Fruit fly (Drosophila melanogaster) whole organism, prepupa: Measurements from ENCODE around the gene CG32631.

Source experiments
- CG10631 ChIP-seq: fragments of 200-800 bp; sonication (Bioruptor generic); optimal IDR thresholded peaks from 2 replicates; lab custom pipeline; 2016; ENCODE audit warnings: missing biosample characterization, missing genetic modification characterization
- CG10669 ChIP-seq: fragments of 200-800 bp; sonication (Bioruptor generic); optimal IDR thresholded peaks from 3 replicates; lab custom pipeline; 2018; ENCODE audit warnings: missing biosample characterization, mild to moderate bottlenecking, missing genetic modification characterization, moderate library complexity
- CG11294 ChIP-seq: fragments of 200-800 bp; sonication (Bioruptor generic); IDR thresholded peaks from 2 replicates; pipeline ENCODE4 v1.3.6; 2022; ENCODE audit warnings: missing biosample characterization, missing genetic modification characterization
- CG11902 ChIP-seq: fragments of 200-800 bp; sonication (Bioruptor generic); optimal IDR thresholded peaks from 3 replicates; lab custom pipeline; 2016; ENCODE audit warnings: missing biosample characterization, missing genetic modification characterization
- CG1621 ChIP-seq: fragments of 200-800 bp; sonication (Bioruptor generic); optimal IDR thresholded peaks from 3 replicates; lab custom pipeline; 2018; ENCODE audit warnings: missing biosample characterization, mild to moderate bottlenecking, missing genetic modification characterization
- CG16779 ChIP-seq: fragments of 200-800 bp; sonication (Bioruptor generic); optimal IDR thresholded peaks from 3 replicates; lab custom pipeline; 2017; ENCODE audit warnings: missing biosample characterization, mild to moderate bottlenecking, missing genetic modification characterization
- CG3032 ChIP-seq: fragments of 200-800 bp; optimal IDR thresholded peaks from 2 replicates; lab custom pipeline; 2019; ENCODE audit warnings: missing biosample characterization, mild to moderate bottlenecking, missing genetic modification characterization, moderate library complexity
- CG31627 ChIP-seq: fragments of 200-800 bp; sonication (Bioruptor generic); optimal IDR thresholded peaks from 3 replicates; lab custom pipeline; 2016; ENCODE audit warnings: missing biosample characterization, missing genetic modification characterization
- CG34406 ChIP-seq: fragments of 200-800 bp; sonication (Bioruptor generic); optimal IDR thresholded peaks from 3 replicates; lab custom pipeline; 2016; ENCODE audit warnings: missing biosample characterization, missing genetic modification characterization
- CG3919 ChIP-seq: fragments of 200-800 bp; sonication (Bioruptor generic); optimal IDR thresholded peaks from 3 replicates; lab custom pipeline; 2016; ENCODE audit warnings: missing biosample characterization, missing genetic modification characterization
- CG4318 ChIP-seq: fragments of 200-800 bp; sonication (Bioruptor generic); optimal IDR thresholded peaks from 3 replicates; lab custom pipeline; 2017; ENCODE audit warnings: missing biosample characterization, mild to moderate bottlenecking, missing genetic modification characterization
- CG6163 ChIP-seq: fragments of 200-800 bp; sonication (Bioruptor generic); IDR thresholded peaks from 3 replicates; pipeline ENCODE4 v1.3.6; 2022; ENCODE audit warnings: missing biosample characterization, missing genetic modification characterization
- CG6276 ChIP-seq: fragments of 200-800 bp; sonication (Bioruptor generic); optimal IDR thresholded peaks from 2 replicates; lab custom pipeline; 2017; ENCODE audit warnings: missing biosample characterization, mild to moderate bottlenecking, missing genetic modification characterization
- CG6792 ChIP-seq: fragments of 200-800 bp; sonication (Bioruptor generic); optimal IDR thresholded peaks from 3 replicates; lab custom pipeline; 2016; ENCODE audit warnings: missing biosample characterization, missing genetic modification characterization
- CG6854 ChIP-seq: fragments of 200-800 bp; sonication (Bioruptor generic); optimal IDR thresholded peaks from 2 replicates; lab custom pipeline; 2017; ENCODE audit warnings: missing biosample characterization, mild to moderate bottlenecking, missing genetic modification characterization
- CG8119 ChIP-seq: fragments of 200-800 bp; sonication (Bioruptor generic); IDR thresholded peaks from 3 replicates; pipeline ENCODE4 v1.3.6; 2022; ENCODE audit warnings: missing biosample characterization, missing genetic modification characterization
- CG8632 ChIP-seq: fragments of 200-800 bp; sonication (Bioruptor generic); optimal IDR thresholded peaks from 3 replicates; lab custom pipeline; 2016; ENCODE audit warnings: missing biosample characterization, missing genetic modification characterization
- CG9139 ChIP-seq: fragments of 200-800 bp; sonication (Bioruptor generic); optimal IDR thresholded peaks from 3 replicates; lab custom pipeline; 2017; ENCODE audit warnings: missing biosample characterization, mild to moderate bottlenecking, missing genetic modification characterization
- Eip75B ChIP-seq: fragments of 200-800 bp; sonication (Bioruptor generic); optimal IDR thresholded peaks from 3 replicates; lab custom pipeline; 2016; ENCODE audit warnings: missing biosample characterization, missing genetic modification characterization
- Eip78C ChIP-seq: fragments of 200-800 bp; sonication (Bioruptor generic); peaks from one replicate; lab custom pipeline; 2016; ENCODE audit warnings: missing biosample characterization, missing genetic modification characterization
- Ets21C ChIP-seq: fragments of 200-800 bp; sonication (Bioruptor generic); optimal IDR thresholded peaks from 3 replicates; lab custom pipeline; 2016; ENCODE audit warnings: missing biosample characterization, missing genetic modification characterization
- Ets96B ChIP-seq: fragments of 200-800 bp; optimal IDR thresholded peaks from 2 replicates; lab custom pipeline; 2019; ENCODE audit warnings: missing biosample characterization, mild to moderate bottlenecking, missing genetic modification characterization, moderate library complexity
- Gug ChIP-seq: fragments of 200-800 bp; sonication (Bioruptor generic); IDR thresholded peaks from 2 replicates; pipeline ENCODE4 v1.3.6; 2022; ENCODE audit warnings: missing biosample characterization, missing genetic modification characterization
- Hr4 ChIP-seq: fragments of 200-800 bp; sonication (Bioruptor generic); optimal IDR thresholded peaks from 3 replicates; lab custom pipeline; 2016; ENCODE audit warnings: missing biosample characterization, missing genetic modification characterization
- Lpt ChIP-seq: fragments of 200-800 bp; sonication (Bioruptor generic); optimal IDR thresholded peaks from 3 replicates; lab custom pipeline; 2016; ENCODE audit warnings: missing biosample characterization, missing genetic modification characterization
- Met ChIP-seq: fragments of 200-800 bp; sonication (Bioruptor generic); optimal IDR thresholded peaks from 3 replicates; lab custom pipeline; 2016; ENCODE audit warnings: missing biosample characterization, missing genetic modification characterization
- OdsH ChIP-seq: fragments of 200-800 bp; sonication (Bioruptor generic); optimal IDR thresholded peaks from 3 replicates; lab custom pipeline; 2016; ENCODE audit warnings: missing biosample characterization, missing genetic modification characterization
- Smox ChIP-seq: fragments of 200-800 bp; sonication (Bioruptor generic); optimal IDR thresholded peaks from 3 replicates; lab custom pipeline; 2016; ENCODE audit warnings: missing biosample characterization, missing genetic modification characterization
- Sox102F ChIP-seq: fragments of 200-800 bp; sonication (Bioruptor generic); optimal IDR thresholded peaks from 2 replicates; lab custom pipeline; 2016; ENCODE audit warnings: missing biosample characterization, mild to moderate bottlenecking, missing genetic modification characterization
- Sox14 ChIP-seq: fragments of 200-800 bp; sonication (Bioruptor generic); optimal IDR thresholded peaks from 3 replicates; lab custom pipeline; 2016; ENCODE audit warnings: missing biosample characterization, missing genetic modification characterization
- achi ChIP-seq: fragments of 200-800 bp; sonication (Bioruptor generic); optimal IDR thresholded peaks from 3 replicates; lab custom pipeline; 2016; ENCODE audit warnings: missing biosample characterization, missing genetic modification characterization
- cyc ChIP-seq: fragments of 200-800 bp; sonication (Bioruptor generic); optimal IDR thresholded peaks from 3 replicates; lab custom pipeline; 2016; ENCODE audit warnings: missing biosample characterization, missing genetic modification characterization
- dac ChIP-seq: fragments of 200-800 bp; sonication (Bioruptor generic); optimal IDR thresholded peaks from 2 replicates; lab custom pipeline; 2017; ENCODE audit warnings: missing biosample characterization, mild to moderate bottlenecking, missing genetic modification characterization
- dsx ChIP-seq: fragments of 200-800 bp; optimal IDR thresholded peaks from 3 replicates; lab custom pipeline; 2019; ENCODE audit warnings: missing biosample characterization, mild to moderate bottlenecking, missing genetic modification characterization, moderate library complexity; ENCODE audit not compliant: poor library complexity, severe bottlenecking
- eg ChIP-seq: fragments of 200-800 bp; sonication (Bioruptor generic); IDR thresholded peaks from 3 replicates; pipeline ENCODE4 v1.3.6; 2022; ENCODE audit warnings: missing biosample characterization, missing genetic modification characterization
- esn ChIP-seq: fragments of 200-800 bp; sonication (Bioruptor generic); optimal IDR thresholded peaks from 2 replicates; lab custom pipeline; 2016; ENCODE audit warnings: missing biosample characterization, mild to moderate bottlenecking, missing genetic modification characterization, moderate library complexity
- fd59A ChIP-seq: fragments of 200-800 bp; sonication (Bioruptor generic); optimal IDR thresholded peaks from 2 replicates; lab custom pipeline; 2017; ENCODE audit warnings: missing biosample characterization, mild to moderate bottlenecking, missing genetic modification characterization, missing genetic modification reagents
- fd85E ChIP-seq: fragments of 200-800 bp; sonication (Bioruptor generic); optimal IDR thresholded peaks from 3 replicates; lab custom pipeline; 2016; ENCODE audit warnings: missing biosample characterization, missing genetic modification characterization
- fkh ChIP-seq: fragments of 200-800 bp; sonication (Bioruptor generic); optimal IDR thresholded peaks from 3 replicates; lab custom pipeline; 2017; ENCODE audit warnings: missing biosample characterization, mild to moderate bottlenecking, missing genetic modification characterization, moderate library complexity
- net ChIP-seq: fragments of 200-800 bp; sonication (Bioruptor generic); optimal IDR thresholded peaks from 3 replicates; lab custom pipeline; 2016; ENCODE audit warnings: missing biosample characterization, missing genetic modification characterization
- pdm3 ChIP-seq: fragments of 200-800 bp; sonication (Bioruptor generic); optimal IDR thresholded peaks from 3 replicates; lab custom pipeline; 2016; ENCODE audit warnings: missing biosample characterization, missing genetic modification characterization
- spab ChIP-seq: fragments of 200-800 bp; sonication (Bioruptor generic); optimal IDR thresholded peaks from 2 replicates; lab custom pipeline; 2017; ENCODE audit warnings: missing biosample characterization, mild to moderate bottlenecking, missing genetic modification characterization, missing genetic modification reagents
- ss ChIP-seq, 2 experiments: fragments of 200-800 bp; sonication (Bioruptor generic); optimal IDR thresholded peaks; 2 replicates in 1 of 2; 3 replicates in 1 of 2; lab custom pipeline; 2017 to 2018; ENCODE audit warnings: mild to moderate bottlenecking in 2 of 2, missing biosample characterization in 2 of 2, missing genetic modification characterization in 2 of 2, moderate library complexity in 1 of 2
- svp ChIP-seq: fragments of 200-800 bp; sonication (Bioruptor generic); peaks from one replicate; lab custom pipeline; 2016; ENCODE audit warnings: missing biosample characterization, missing genetic modification characterization
- topi ChIP-seq: fragments of 200-800 bp; sonication (Bioruptor generic); optimal IDR thresholded peaks from 3 replicates; lab custom pipeline; 2016; ENCODE audit warnings: missing biosample characterization, missing genetic modification characterization
- vri ChIP-seq: fragments of 200-800 bp; sonication (Bioruptor generic); optimal IDR thresholded peaks from 3 replicates; lab custom pipeline; 2016; ENCODE audit warnings: missing biosample characterization, mild to moderate bottlenecking, missing genetic modification characterization

The CG32631 gene

DNA sequence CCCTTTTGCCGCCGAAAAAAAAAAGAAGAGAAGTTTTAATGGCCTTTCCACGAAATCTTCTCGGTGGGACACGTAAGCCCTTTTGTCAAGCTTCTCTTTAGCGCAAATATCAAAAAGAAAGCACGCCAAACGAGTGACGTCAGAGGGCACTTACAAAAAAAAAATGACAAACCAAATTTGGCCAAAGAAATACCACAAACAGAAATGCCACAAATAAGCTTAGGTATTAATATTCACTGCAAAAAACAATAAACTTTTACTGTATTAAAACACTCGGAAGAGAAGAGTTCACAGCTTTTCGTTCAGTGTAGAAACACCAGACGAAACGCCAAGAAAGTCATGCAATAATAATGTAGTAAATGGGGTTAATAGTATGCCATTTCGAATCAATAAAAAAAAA, 11.9 kb downstream of the CG32631 start (continued):
- TF ChIP-seq CG31627 (GFP tag; lab: Kevin White, UChicago) = peak; percentile 61
- no peak for TF ChIP-seq CG9139 (GFP tag; lab: Kevin White, UChicago)
- no peak for TF ChIP-seq CG16779
- TF ChIP-seq CG4318 (GFP tag; lab: Kevin White, UChicago) = no peak
- TF ChIP-seq CG8632 (GFP tag; lab: Kevin White, UChicago) = peak; percentile 49
- TF ChIP-seq Eip75B (GFP tag; lab: Kevin White, UChicago) = peak; percentile 52
- no peak for TF ChIP-seq fd85E (GFP tag; lab: Kevin White, UChicago)
- peak; percentile 92 for TF ChIP-seq Eip78C (GFP tag; lab: Kevin White, UChicago)
- TF ChIP-seq Gug (GFP tag; lab: Robert Waterston, UW) = no peak
- TF ChIP-seq Lpt (GFP tag; lab: Kevin White, UChicago) = no peak
- TF ChIP-seq CG3919 (GFP tag; lab: Kevin White, UChicago) = peak; percentile 55
- TF ChIP-seq CG8119 = peak; percentile 42; the same call in 1 of the 3 replicates
- peak; percentile 47 for TF ChIP-seq Hr4
- TF ChIP-seq CG10669 (GFP tag; lab: Kevin White, UChicago) = peak; percentile 40
- peak; percentile 22 for TF ChIP-seq Ets21C
- TF ChIP-seq spab (GFP tag; lab: Kevin White, UChicago) = no peak
- peak; percentile 75 for TF ChIP-seq Met
- TF ChIP-seq CG11902 = peak; percentile 46
- TF ChIP-seq CG6276 (GFP tag; lab: Kevin White, UChicago) = no peak
- TF ChIP-seq CG6163 (GFP tag; lab: Robert Waterston, UW) = peak; percentile 82
- TF ChIP-seq CG1621 (tag; lab: Kevin White, UChicago) = no peak
- peak; percentile 52 for TF ChIP-seq achi
- TF ChIP-seq pdm3 = peak; percentile 36
- TF ChIP-seq fd59A = no peak
- peak; percentile 38 for TF ChIP-seq CG6792
- TF ChIP-seq, all 60 proteins: peak for 38

DNA sequence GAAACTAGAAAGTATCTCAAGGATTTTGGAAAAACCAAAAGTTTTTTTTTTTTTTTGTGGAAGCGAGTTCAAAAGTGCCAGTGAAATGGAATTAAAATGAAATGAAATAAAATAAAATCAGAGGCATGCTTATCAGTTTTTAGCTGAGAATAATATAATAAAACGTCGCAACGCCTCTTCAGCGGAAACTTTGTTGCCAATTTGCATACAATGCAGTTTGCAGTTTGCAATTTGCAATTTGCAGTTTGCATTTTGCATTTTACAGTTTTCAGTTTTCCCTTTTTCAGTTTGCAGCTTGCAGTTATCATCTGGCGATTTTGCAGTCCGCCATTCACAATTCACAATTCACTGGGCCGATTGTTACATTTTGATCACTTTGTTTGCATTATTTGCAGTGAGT, 12.6 kb downstream of the CG32631 start:
- TF ChIP-seq dsx (GFP tag; lab: Kevin White, UChicago) (peak; percentile 57), svp (peak; percentile 10), Ets21C (no peak)

DNA sequence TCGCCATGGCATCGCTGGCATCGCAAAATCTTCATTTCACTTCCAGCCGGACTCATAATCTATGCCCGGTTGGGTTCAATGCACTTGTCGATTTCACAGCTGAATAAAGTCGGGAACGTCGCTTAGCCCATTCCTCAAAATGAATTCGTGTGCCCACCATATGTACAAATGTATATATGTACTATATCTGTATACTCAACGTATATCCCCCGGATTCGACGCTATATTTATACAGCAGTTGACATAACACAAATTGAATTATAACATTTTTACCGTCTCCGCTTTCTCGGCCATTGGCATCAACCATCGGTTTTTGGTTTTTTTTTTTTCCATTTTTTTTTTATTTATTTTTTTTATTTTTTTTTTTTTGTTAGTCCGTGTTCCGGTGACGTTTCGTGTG, 14.0 kb downstream of the CG32631 start:
- TF ChIP-seq Eip75B (GFP tag; lab: Kevin White, UChicago) (no peak), Eip78C (GFP tag; lab: Kevin White, UChicago) (peak; percentile 46), Ets21C (no peak), eg (no peak), Met (peak; percentile 7), topi (GFP tag; lab: Kevin White, UChicago) (peak; percentile 15), CG3032 (tag; lab: Kevin White, UChicago) (no peak), vri (peak; percentile 88), Lpt (GFP tag; lab: Kevin White, UChicago) (no peak), CG34406 (GFP tag; lab: Kevin White, UChicago) (peak; percentile 26), Sox102F (GFP tag; lab: Kevin White, UChicago) (peak; percentile 12), CG6163 (GFP tag; lab: Robert Waterston, UW) (0 out of 3 replicates have a peak, but pooled peaks have one; percentile 30), spab (GFP tag; lab: Kevin White, UChicago) (no peak), esn (GFP tag; lab: Kevin White, UChicago) (peak; percentile 21), svp (peak; percentile 72), CG31627 (GFP tag; lab: Kevin White, UChicago) (no peak), fkh (GFP tag; lab: Kevin White, UChicago) (peak; percentile 77), Smox (GFP tag; lab: Kevin White, UChicago) (peak; percentile 20), CG11294 (GFP tag; lab: Robert Waterston, UW) (no peak), pdm3 (no peak)
- TF ChIP-seq, all 60 proteins: peak for 11

DNA sequence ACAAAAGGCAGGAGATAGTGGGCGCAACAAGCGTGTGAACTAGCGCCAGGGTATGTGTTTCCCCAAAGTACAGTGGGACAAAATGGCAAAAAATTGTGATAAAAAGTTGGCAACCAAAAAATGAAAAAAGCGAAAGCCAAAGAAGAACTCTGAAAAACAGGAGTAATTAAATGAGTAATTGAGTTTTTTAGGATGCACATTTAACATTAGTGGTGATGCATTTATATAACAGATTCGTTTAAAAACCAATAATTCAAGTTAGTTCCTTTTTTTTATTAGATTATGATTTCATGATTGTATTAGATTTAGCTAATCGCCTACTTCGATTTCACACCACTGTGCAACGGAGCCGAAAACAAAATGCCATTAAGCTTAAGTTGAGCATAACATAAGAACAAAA, 16.1 kb downstream of the CG32631 start:
- TF ChIP-seq cyc (GFP tag; lab: Kevin White, UChicago) (peak; percentile 43), CG10631 (peak; percentile 22), eg (peak; percentile 47; the same call in 2 of the 3 replicates), CG6854 (GFP tag; lab: Kevin White, UChicago) (no peak), Ets96B (tag; lab: Kevin White, UChicago) (peak; percentile 29), Sox14 (GFP tag; lab: Kevin White, UChicago) (peak; percentile 56), dac (GFP tag; lab: Kevin White, UChicago) (peak; percentile 45), CG1621 (tag; lab: Kevin White, UChicago) (no peak), OdsH (peak; percentile 48), fkh (GFP tag; lab: Kevin White, UChicago) (no peak), vri (no peak), Sox102F (GFP tag; lab: Kevin White, UChicago) (peak; percentile 20), fd59A (peak; percentile 1), esn (GFP tag; lab: Kevin White, UChicago) (peak; percentile 43), ss (GFP tag; optimal IDR thresholded peaks at IDR 0.05; lab: Kevin White, UChicago) (no peak), Ets21C (peak; percentile 32), net (GFP tag; lab: Kevin White, UChicago) (peak; percentile 17), CG4318 (GFP tag; lab: Kevin White, UChicago) (peak; percentile 61), CG6276 (GFP tag; lab: Kevin White, UChicago) (peak; percentile 60)
